Worm (Caenorhabditis elegans): Measurements from ENCODE around the gene gad-1.

- TF ChIP-seq ces-1 (GFP tag; optimal IDR thresholded peaks at IDR 0.05) (no peak), nhr-11 (tag; optimal IDR thresholded peaks at IDR 0.05) (no peak), mdl-1 (tag; optimal IDR thresholded peaks at IDR 0.05) (no peak), hlh-17 (GFP tag; optimal IDR thresholded peaks at IDR 0.05; ENCODE audit: borderline replicate concordance) (no peak), efl-1 (optimal IDR thresholded peaks at IDR 0.05) (no peak), efl-1 (GFP tag; optimal IDR thresholded peaks at IDR 0.05 in 1 of 2) (no peak), lin-39 (tag; optimal IDR thresholded peaks at IDR 0.05) (no peak), pag-3 (tag; optimal IDR thresholded peaks at IDR 0.05; ENCODE audit: borderline replicate concordance, insufficient read depth) (no peak), skn-1 (tag; optimal IDR thresholded peaks at IDR 0.05) (no peak), nhr-12 (tag; optimal IDR thresholded peaks at IDR 0.05) (no peak)
Observed at ce11 chrV:6441613-6442012, 8.3 kb upstream of the gad-1 start, which contains the start of gene T05H4.15.
